Fruit fly (Drosophila melanogaster) whole organism, prepupa: ENCODE measurements around the gene slp1.

Source experiments
- CG3032 ChIP-seq: fragments of 200-800 bp; optimal IDR thresholded peaks from 2 replicates; lab custom pipeline; 2019; ENCODE audit warnings: missing biosample characterization, mild to moderate bottlenecking, missing genetic modification characterization, moderate library complexity
- CG3919 ChIP-seq: fragments of 200-800 bp; sonication (Bioruptor generic); optimal IDR thresholded peaks from 3 replicates; lab custom pipeline; 2016; ENCODE audit warnings: missing biosample characterization, missing genetic modification characterization
- CG6276 ChIP-seq: fragments of 200-800 bp; sonication (Bioruptor generic); optimal IDR thresholded peaks from 2 replicates; lab custom pipeline; 2017; ENCODE audit warnings: missing biosample characterization, mild to moderate bottlenecking, missing genetic modification characterization
- CG6808 ChIP-seq: fragments of 200-800 bp; sonication (Bioruptor generic); optimal IDR thresholded peaks from 3 replicates; lab custom pipeline; 2017; ENCODE audit warnings: missing biosample characterization, missing genetic modification characterization, mild to moderate bottlenecking, moderate library complexity, missing genetic modification reagents
- CG9139 ChIP-seq: fragments of 200-800 bp; sonication (Bioruptor generic); optimal IDR thresholded peaks from 3 replicates; lab custom pipeline; 2017; ENCODE audit warnings: missing biosample characterization, mild to moderate bottlenecking, missing genetic modification characterization
- Ets96B ChIP-seq: fragments of 200-800 bp; optimal IDR thresholded peaks from 2 replicates; lab custom pipeline; 2019; ENCODE audit warnings: missing biosample characterization, mild to moderate bottlenecking, missing genetic modification characterization, moderate library complexity
- Gug ChIP-seq: fragments of 200-800 bp; sonication (Bioruptor generic); IDR thresholded peaks from 2 replicates; pipeline ENCODE4 v1.3.6; 2022; ENCODE audit warnings: missing biosample characterization, missing genetic modification characterization
- Hr38 ChIP-seq: sonication (Bioruptor generic); optimal IDR thresholded peaks from 2 replicates; lab custom pipeline; 2016; ENCODE audit warnings: missing biosample characterization, missing genetic modification characterization
- Hr39 ChIP-seq: fragments of 200-800 bp; sonication (Bioruptor generic); optimal IDR thresholded peaks from 2 replicates; lab custom pipeline; 2016; ENCODE audit warnings: missing biosample characterization, missing genetic modification characterization
- acj6 ChIP-seq: fragments of 200-800 bp; sonication (Bioruptor generic); optimal IDR thresholded peaks from 3 replicates; lab custom pipeline; 2016; ENCODE audit warnings: missing biosample characterization, missing genetic modification characterization
- dac ChIP-seq: fragments of 200-800 bp; sonication (Bioruptor generic); optimal IDR thresholded peaks from 2 replicates; lab custom pipeline; 2017; ENCODE audit warnings: missing biosample characterization, mild to moderate bottlenecking, missing genetic modification characterization
- eg ChIP-seq: fragments of 200-800 bp; sonication (Bioruptor generic); IDR thresholded peaks from 3 replicates; pipeline ENCODE4 v1.3.6; 2022; ENCODE audit warnings: missing biosample characterization, missing genetic modification characterization
- net ChIP-seq: fragments of 200-800 bp; sonication (Bioruptor generic); optimal IDR thresholded peaks from 3 replicates; lab custom pipeline; 2016; ENCODE audit warnings: missing biosample characterization, missing genetic modification characterization
- spab ChIP-seq: fragments of 200-800 bp; sonication (Bioruptor generic); optimal IDR thresholded peaks from 2 replicates; lab custom pipeline; 2017; ENCODE audit warnings: missing biosample characterization, mild to moderate bottlenecking, missing genetic modification characterization, missing genetic modification reagents

DNA sequence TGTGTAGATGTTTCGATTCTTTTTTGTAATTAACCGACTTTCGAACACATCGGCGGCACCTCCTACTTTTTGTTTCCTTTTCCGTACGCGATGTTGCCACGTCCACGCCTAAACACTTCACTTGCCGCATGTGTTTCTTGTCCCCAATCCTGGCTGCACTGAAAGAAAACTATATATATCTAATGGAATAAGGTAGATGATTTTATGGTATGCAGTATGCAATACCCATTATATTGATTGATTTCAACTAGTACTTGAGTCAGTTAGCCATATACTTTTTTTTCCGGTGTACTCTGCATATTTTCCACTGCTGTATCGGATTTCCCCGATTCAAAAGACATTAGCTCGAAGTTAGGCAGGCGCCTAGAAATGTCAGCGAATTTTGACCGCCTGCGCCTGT, 6.6 kb upstream of the slp1 start:
- no peak for TF ChIP-seq CG6276 (GFP tag; lab: Kevin White, UChicago)
- TF ChIP-seq CG6808 (GFP tag; lab: Kevin White, UChicago): no peak
- no peak for TF ChIP-seq acj6 (GFP tag; lab: Kevin White, UChicago)
- no peak for TF ChIP-seq dac
- TF ChIP-seq eg (GFP tag; lab: Robert Waterston, UW): no peak
- TF ChIP-seq CG3919 (GFP tag; lab: Kevin White, UChicago): no peak
- TF ChIP-seq Hr39 (GFP tag; lab: Kevin White, UChicago): no peak
- TF ChIP-seq spab (GFP tag; lab: Kevin White, UChicago): no peak
- no peak for TF ChIP-seq Ets96B (tag; lab: Kevin White, UChicago)
- TF ChIP-seq CG9139: no peak
- no peak for TF ChIP-seq Gug (GFP tag; lab: Robert Waterston, UW)
- TF ChIP-seq CG3032: no peak
- no peak for TF ChIP-seq net (GFP tag; lab: Kevin White, UChicago)
- TF ChIP-seq Hr38 (GFP tag; lab: Kevin White, UChicago): no peak
